Fruit fly (Drosophila melanogaster) whole organism, embryonic: ENCODE results near the gene CG7408.
A peak's percentile ranks its signal among the peaks of the same experiment; 100 is the strongest.

Experiments
- Ada2b ChIP-seq: fragments of 200-800 bp; sonication (Bioruptor generic); IDR thresholded peaks from 2 replicates; pipeline ENCODE4 v1.3.6; 2022; ENCODE audit warnings: missing biosample characterization, missing genetic modification characterization
- Bgb ChIP-seq: fragments of 200-800 bp; sonication (Bioruptor generic); IDR thresholded peaks from 2 replicates; pipeline ENCODE4 v1.3.6; 2022; ENCODE audit warnings: missing biosample characterization, missing genetic modification characterization; ENCODE audit not compliant: partially characterized antibody
- CG10366 ChIP-seq: fragments of 200-800 bp; sonication (Bioruptor generic); IDR thresholded peaks from 2 replicates; pipeline ENCODE4 v1.3.6; 2022; ENCODE audit warnings: missing biosample characterization, missing genetic modification characterization
- CG10431 ChIP-seq: fragments of 200-800 bp; sonication (Bioruptor generic); optimal IDR thresholded peaks from 3 replicates; lab custom pipeline; 2018; ENCODE audit warnings: missing biosample characterization, mild to moderate bottlenecking, missing genetic modification characterization
- CG10654 ChIP-seq: fragments of 200-800 bp; sonication (Bioruptor generic); optimal IDR thresholded peaks from 2 replicates; lab custom pipeline; 2016; ENCODE audit warnings: missing biosample characterization, missing genetic modification characterization
- CG11247 ChIP-seq: fragments of 200-800 bp; sonication (Bioruptor generic); IDR thresholded peaks from 2 replicates; pipeline ENCODE4 v1.3.6; 2022; ENCODE audit warnings: missing biosample characterization, missing genetic modification characterization
- CG11723 ChIP-seq: fragments of 200-800 bp; sonication (Bioruptor generic); optimal IDR thresholded peaks from 2 replicates; lab custom pipeline; 2017; ENCODE audit warnings: missing biosample characterization, mild to moderate bottlenecking, missing genetic modification characterization
- CG14014 ChIP-seq: fragments of 200-800 bp; sonication (Bioruptor generic); IDR thresholded peaks from 2 replicates; pipeline ENCODE4 v1.3.6; 2022; ENCODE audit warnings: missing biosample characterization, missing genetic modification characterization
- CG18764 ChIP-seq: fragments of 200-800 bp; sonication (Bioruptor generic); optimal IDR thresholded peaks from 3 replicates; lab custom pipeline; 2016; ENCODE audit warnings: missing biosample characterization, missing genetic modification characterization
- CG4820 ChIP-seq: fragments of 200-800 bp; sonication (Bioruptor generic); optimal IDR thresholded peaks from 3 replicates; lab custom pipeline; 2016; ENCODE audit warnings: missing biosample characterization, missing genetic modification characterization
- CG8290 ChIP-seq, 3 experiments: fragments of 200-800 bp; sonication (Bioruptor generic); optimal IDR thresholded peaks; 2 replicates each; lab custom pipeline; 2016 to 2019; ENCODE audit warnings: missing biosample characterization in 3 of 3, missing genetic modification characterization in 3 of 3, mild to moderate bottlenecking in 2 of 3, moderate library complexity in 1 of 3
- CG9876 ChIP-seq: fragments of 200-800 bp; sonication (Bioruptor generic); optimal IDR thresholded peaks from 2 replicates; lab custom pipeline; 2016; ENCODE audit warnings: missing biosample characterization, missing genetic modification characterization
- Dbx ChIP-seq: fragments of 200-800 bp; sonication (Bioruptor generic); IDR thresholded peaks from 3 replicates; pipeline ENCODE4 v1.3.6; 2022; ENCODE audit warnings: missing biosample characterization, missing genetic modification characterization
- Dek ChIP-seq: fragments of 200-800 bp; sonication (Bioruptor generic); optimal IDR thresholded peaks from 3 replicates; lab custom pipeline; 2019; ENCODE audit warnings: missing biosample characterization, mild to moderate bottlenecking, missing genetic modification characterization, moderate library complexity
- Doc3 ChIP-seq: fragments of 200-800 bp; sonication (Bioruptor generic); IDR thresholded peaks from 3 replicates; pipeline ENCODE4 v1.3.6; 2022; ENCODE audit warnings: missing biosample characterization, missing genetic modification characterization; ENCODE audit not compliant: partially characterized antibody
- HHEX ChIP-seq: fragments of 200-800 bp; sonication (Bioruptor generic); optimal IDR thresholded peaks from 3 replicates; lab custom pipeline; 2017; ENCODE audit warnings: missing biosample characterization, mild to moderate bottlenecking, missing genetic modification characterization, missing genetic modification reagents
- Hmr ChIP-seq: fragments of 200-800 bp; sonication (Bioruptor generic); optimal IDR thresholded peaks from 3 replicates; lab custom pipeline; 2017; ENCODE audit warnings: mild to moderate bottlenecking, missing biosample characterization, missing genetic modification reagents, missing genetic modification characterization
- MBD-R2 ChIP-seq: fragments of 200-800 bp; sonication (Bioruptor generic); IDR thresholded peaks from 2 replicates; pipeline ENCODE4 v1.3.6; 2022; ENCODE audit warnings: missing biosample characterization, missing genetic modification characterization
- Med ChIP-seq: fragments of 200-800 bp; sonication (Bioruptor generic); peaks from one replicate; lab custom pipeline; 2016; ENCODE audit warnings: missing biosample characterization, missing genetic modification characterization, mild to moderate bottlenecking, inconsistent platforms, moderate library complexity
- Mrtf ChIP-seq: fragments of 200-800 bp; sonication (Bioruptor generic); IDR thresholded peaks from 3 replicates; pipeline ENCODE4 v1.3.6; 2022; ENCODE audit warnings: missing biosample characterization, missing genetic modification characterization
- Nf-YC ChIP-seq: fragments of 200-800 bp; optimal IDR thresholded peaks from 3 replicates; lab custom pipeline; 2019; ENCODE audit warnings: missing biosample characterization, mild to moderate bottlenecking, missing genetic modification characterization, moderate library complexity
- Poxn ChIP-seq: fragments of 200-800 bp; sonication (Bioruptor generic); IDR thresholded peaks from 2 replicates; pipeline ENCODE4 v1.3.6; 2022; ENCODE audit warnings: missing biosample characterization, missing genetic modification characterization
- Rfx ChIP-seq: fragments of 200-800 bp; sonication (Bioruptor generic); IDR thresholded peaks from 2 replicates; pipeline ENCODE4 v1.3.6; 2022; ENCODE audit warnings: missing biosample characterization, missing genetic modification characterization
- Scr ChIP-seq: fragments of 200-800 bp; sonication (Bioruptor generic); IDR thresholded peaks from 2 replicates; pipeline ENCODE4 v1.3.6; 2022; ENCODE audit warnings: missing biosample characterization, missing genetic modification characterization; ENCODE audit not compliant: partially characterized antibody
- Taf1 ChIP-seq: fragments of 200-800 bp; sonication (Bioruptor generic); IDR thresholded peaks from 2 replicates; pipeline ENCODE4 v1.3.6; 2022; ENCODE audit warnings: missing biosample characterization, missing genetic modification characterization
- dati ChIP-seq: fragments of 200-800 bp; sonication (Bioruptor generic); IDR thresholded peaks from 2 replicates; pipeline ENCODE4 v1.3.6; 2022; ENCODE audit warnings: missing biosample characterization, missing genetic modification characterization
- eyg ChIP-seq: fragments of 200-800 bp; sonication (Bioruptor generic); optimal IDR thresholded peaks from 3 replicates; lab custom pipeline; 2016; ENCODE audit warnings: missing biosample characterization, missing genetic modification characterization
- fd102C ChIP-seq: fragments of 200-800 bp; sonication (Bioruptor generic); optimal IDR thresholded peaks from 2 replicates; lab custom pipeline; 2018; ENCODE audit warnings: missing biosample characterization, mild to moderate bottlenecking, missing genetic modification characterization, moderate library complexity
- gsb-n ChIP-seq: fragments of 200-800 bp; sonication (Bioruptor generic); optimal IDR thresholded peaks from 3 replicates; lab custom pipeline; 2018; ENCODE audit warnings: missing biosample characterization, mild to moderate bottlenecking, missing genetic modification characterization
- gt ChIP-seq: fragments of 200-800 bp; sonication (Bioruptor generic); IDR thresholded peaks from 2 replicates; pipeline ENCODE4 v1.3.6; 2022; ENCODE audit warnings: missing biosample characterization, missing genetic modification characterization
- hbn ChIP-seq: fragments of 200-800 bp; sonication (Bioruptor generic); IDR thresholded peaks from 2 replicates; pipeline ENCODE4 v1.3.6; 2022; ENCODE audit warnings: missing biosample characterization, missing genetic modification characterization; ENCODE audit not compliant: partially characterized antibody
- knrl ChIP-seq: fragments of 200-800 bp; sonication (Bioruptor generic); IDR thresholded peaks from 3 replicates; pipeline ENCODE4 v1.3.6; 2022; ENCODE audit warnings: missing biosample characterization, missing genetic modification characterization; ENCODE audit not compliant: partially characterized antibody
- lab ChIP-seq: fragments of 200-800 bp; sonication (Bioruptor generic); optimal IDR thresholded peaks from 3 replicates; lab custom pipeline; 2017; ENCODE audit warnings: missing biosample characterization, missing genetic modification characterization, mild to moderate bottlenecking, moderate library complexity, missing genetic modification reagents
- mam ChIP-seq: fragments of 200-800 bp; sonication (Bioruptor generic); optimal IDR thresholded peaks from 3 replicates; lab custom pipeline; 2016; ENCODE audit warnings: missing biosample characterization, missing genetic modification characterization
- nom ChIP-seq: fragments of 200-800 bp; sonication (Bioruptor generic); optimal IDR thresholded peaks from 2 replicates; lab custom pipeline; 2017; ENCODE audit warnings: missing biosample characterization, missing genetic modification characterization, mild to moderate bottlenecking, moderate library complexity, missing genetic modification reagents
- odd ChIP-seq: fragments of 200-800 bp; sonication (Bioruptor generic); optimal IDR thresholded peaks from 2 replicates; lab custom pipeline; 2017; ENCODE audit warnings: missing biosample characterization, mild to moderate bottlenecking, missing genetic modification characterization
- otp ChIP-seq: fragments of 200-800 bp; sonication (Bioruptor generic); IDR thresholded peaks from 3 replicates; pipeline ENCODE4, ENCODE4 v1.3.6; 2022; ENCODE audit warnings: missing biosample characterization, missing genetic modification characterization
- p53 ChIP-seq: fragments of 200-800 bp; sonication (Bioruptor generic); optimal IDR thresholded peaks from 2 replicates; lab custom pipeline; 2016; ENCODE audit warnings: missing biosample characterization, missing genetic modification characterization
- pzg ChIP-seq: fragments of 200-800 bp; sonication (Bioruptor generic); optimal IDR thresholded peaks from 3 replicates; lab custom pipeline; 2018; ENCODE audit warnings: missing biosample characterization, mild to moderate bottlenecking, missing genetic modification characterization, moderate library complexity
- schlank ChIP-seq: fragments of 200-800 bp; sonication (Bioruptor generic); optimal IDR thresholded peaks from 2 replicates; lab custom pipeline; 2018; ENCODE audit warnings: missing biosample characterization, mild to moderate bottlenecking, missing genetic modification characterization
- slbo ChIP-seq: fragments of 200-800 bp; sonication (Bioruptor generic); IDR thresholded peaks from 2 replicates; pipeline ENCODE4 v1.3.6; 2022; ENCODE audit warnings: missing biosample characterization, missing genetic modification characterization
- slou ChIP-seq: fragments of 200-800 bp; sonication (Bioruptor generic); optimal IDR thresholded peaks from 3 replicates; lab custom pipeline; 2016; ENCODE audit warnings: missing biosample characterization, missing genetic modification characterization
- ssp ChIP-seq: fragments of 200-800 bp; sonication (Bioruptor generic); IDR thresholded peaks from 2 replicates; pipeline ENCODE4 v1.3.6; 2022; ENCODE audit warnings: missing biosample characterization, missing genetic modification characterization
- stwl ChIP-seq: fragments of 200-800 bp; sonication (Bioruptor generic); optimal IDR thresholded peaks from 3 replicates; lab custom pipeline; 2018; ENCODE audit warnings: missing biosample characterization, mild to moderate bottlenecking, missing genetic modification characterization, moderate library complexity
- tll ChIP-seq, 2 experiments: fragments of 200-800 bp in 1 of 2; fragments of >200 bp in 1 of 2; sonication (Bioruptor generic) in 1 of 2; optimal IDR thresholded peaks; 2 replicates each; lab custom pipeline; 2017 to 2019; ENCODE audit warnings: missing biosample characterization in 2 of 2, missing genetic modification characterization in 2 of 2, mild to moderate bottlenecking in 1 of 2, moderate library complexity in 1 of 2
- tna ChIP-seq: fragments of 200-800 bp; sonication (Bioruptor generic); IDR thresholded peaks from 2 replicates; pipeline ENCODE4 v1.3.6; 2022; ENCODE audit warnings: missing biosample characterization, missing genetic modification characterization; ENCODE audit not compliant: partially characterized antibody
- unc-4 ChIP-seq: fragments of 200-800 bp; sonication (Bioruptor generic); IDR thresholded peaks from 2 replicates; pipeline ENCODE4 v1.3.6; 2022; ENCODE audit warnings: missing biosample characterization, missing genetic modification characterization; ENCODE audit not compliant: partially characterized antibody
- usp ChIP-seq: fragments of >200 bp; optimal IDR thresholded peaks from 2 replicates; lab custom pipeline; 2017; ENCODE audit warnings: missing biosample characterization, missing genetic modification characterization
- zen2 ChIP-seq: fragments of 200-800 bp; sonication (Bioruptor generic); IDR thresholded peaks from 3 replicates; pipeline ENCODE4 v1.3.6; 2022; ENCODE audit warnings: missing biosample characterization, missing genetic modification characterization; ENCODE audit not compliant: partially characterized antibody

CG7408 gene

DNA sequence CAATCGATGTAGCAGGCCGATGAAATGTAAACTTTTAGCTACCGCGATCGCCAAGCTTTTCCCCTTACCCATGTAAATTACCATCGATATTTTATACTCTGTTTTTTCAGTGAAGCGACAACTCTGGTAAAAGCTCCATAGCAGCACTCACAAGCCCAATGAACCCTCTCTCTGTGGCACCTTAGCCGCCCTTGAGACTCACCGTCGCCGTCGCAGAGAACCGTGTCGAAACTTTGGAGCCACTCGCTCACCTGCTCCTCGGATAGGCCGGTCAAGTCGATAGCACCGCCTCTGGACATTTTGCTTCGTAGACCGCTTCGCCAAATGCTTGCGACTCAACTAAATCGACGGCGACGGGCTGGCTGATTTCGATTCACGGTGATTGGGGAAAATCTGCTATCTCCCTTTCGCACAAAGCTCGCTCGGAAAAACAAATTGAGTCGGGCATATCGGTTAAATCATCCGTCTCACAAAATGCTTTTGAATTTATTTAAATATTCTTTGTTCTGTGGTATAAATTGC lies 37.8 kb upstream of the CG7408 start, which contains the start of gene CG5577 (continued):
- TF ChIP-seq tll (GFP tag; optimal IDR thresholded peaks at IDR 0.05; lab: Kevin White, UChicago) (no peak), CG18764 (GFP tag; lab: Kevin White, UChicago) (no peak), Poxn (no peak), eyg (no peak), ssp (GFP tag; lab: Robert Waterston, UW) (no peak), nom (GFP tag; lab: Kevin White, UChicago) (no peak), CG14014 (GFP tag; lab: Robert Waterston, UW) (peak; percentile 32; the same call in 1 of the 2 replicates), CG10366 (GFP tag; lab: Robert Waterston, UW) (no peak), gt (no peak), usp (no peak), HHEX (GFP tag; lab: Kevin White, UChicago) (peak; percentile 38), tna (GFP tag; lab: Robert Waterston, UW) (peak; percentile 42; the same call in 1 of the 2 replicates), gsb-n (tag; lab: Kevin White, UChicago) (no peak), pzg (GFP tag; lab: Kevin White, UChicago) (peak; percentile 36), Bgb (GFP tag; lab: Robert Waterston, UW) (peak; percentile 74), Nf-YC (tag; lab: Kevin White, UChicago) (peak; percentile 90), stwl (peak; percentile 8), CG4820 (GFP tag; lab: Kevin White, UChicago) (no peak), Dbx (GFP tag; lab: Robert Waterston, UW) (peak; percentile 62; the same call in 1 of the 3 replicates), fd102C (GFP tag; lab: Kevin White, UChicago) (no peak), Taf1 (GFP tag; lab: Robert Waterston, UW) (no peak), Mrtf (GFP tag; lab: Robert Waterston, UW) (no peak), Hmr (GFP tag; lab: Kevin White, UChicago) (peak; percentile 46), lab (GFP tag; lab: Kevin White, UChicago) (peak; percentile 69), mam (GFP tag; lab: Kevin White, UChicago) (peak; percentile 22), schlank (tag; lab: Kevin White, UChicago) (no peak), Rfx (GFP tag; lab: Robert Waterston, UW) (peak; percentile 63), odd (GFP tag; lab: Kevin White, UChicago) (peak; percentile 10), slou (GFP tag; lab: Kevin White, UChicago) (no peak), CG11723 (GFP tag; lab: Kevin White, UChicago) (no peak), CG9876 (no peak), CG11247 (GFP tag; lab: Robert Waterston, UW) (no peak), Med (GFP tag; lab: Kevin White, UChicago) (peak; percentile 93), knrl (GFP tag; lab: Robert Waterston, UW) (peak; percentile 56; the same call in 2 of the 3 replicates), CG10654 (GFP tag; lab: Kevin White, UChicago) (no peak), otp (GFP tag; lab: Robert Waterston, UW) (0 out of 3 replicates have a peak, but pooled peaks have one; percentile 27), Ada2b (GFP tag; lab: Robert Waterston, UW) (peak; percentile 25; the same call in 1 of the 2 replicates), Scr (GFP tag; lab: Robert Waterston, UW) (peak; percentile 68), p53 (GFP tag; lab: Kevin White, UChicago) (no peak), dati (GFP tag; lab: Robert Waterston, UW) (no peak), MBD-R2 (GFP tag; lab: Robert Waterston, UW) (peak; percentile 15; the same call in 1 of the 2 replicates), Dek (no peak), Doc3 (no peak), slbo (GFP tag; lab: Robert Waterston, UW) (peak; percentile 39; the same call in 1 of the 2 replicates), hbn (GFP tag; lab: Robert Waterston, UW) (peak; percentile 40; the same call in 1 of the 2 replicates), CG10431 (no peak), CG8290 (GFP tag; optimal IDR thresholded peaks at IDR 0.05; lab: Kevin White, UChicago) (no peak), CG8290 (tag; optimal IDR thresholded peaks at IDR 0.05; lab: Kevin White, UChicago) (peak in 1 of 2 experiments; percentile 72), zen2 (GFP tag; lab: Robert Waterston, UW) (peak; percentile 65), unc-4 (GFP tag; lab: Robert Waterston, UW) (peak; percentile 75)
